Fruit fly (Drosophila melanogaster): ENCODE results near the gene CG8188.

Gene CG8188

DNA sequence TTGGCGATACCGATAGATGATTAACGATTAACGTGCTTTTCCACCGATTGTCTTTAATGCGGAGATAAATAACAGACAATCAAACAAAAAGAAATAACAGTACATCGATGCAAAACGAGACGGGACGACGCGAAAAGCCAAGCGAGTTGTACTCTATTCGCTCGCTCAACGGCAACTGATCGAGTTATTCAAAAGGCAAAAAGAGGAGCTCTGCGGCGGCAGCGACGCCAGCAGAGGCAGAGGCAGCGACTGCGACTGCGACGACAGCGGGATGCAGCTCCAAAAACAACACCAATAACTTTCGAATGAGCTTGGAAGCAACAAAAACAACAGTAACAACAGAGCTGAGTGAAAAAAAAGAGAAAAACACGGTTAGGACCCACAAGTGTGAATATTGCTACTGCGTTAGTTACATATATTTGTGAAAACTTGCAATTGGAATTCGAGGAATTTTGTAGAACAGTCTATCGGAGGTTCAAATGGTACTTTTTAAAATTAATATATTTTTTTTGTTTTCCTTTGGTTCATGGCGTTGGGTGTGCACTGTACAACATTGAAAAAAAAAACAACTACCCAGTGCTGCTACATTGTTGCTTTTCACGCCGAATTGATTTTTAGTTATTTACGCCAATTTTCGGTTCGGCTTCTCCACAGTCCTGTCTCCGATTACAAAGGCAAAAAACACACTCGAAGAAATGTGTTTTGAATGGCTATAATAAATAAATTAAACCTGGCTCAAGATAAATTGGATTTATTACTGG, 19.9 kb downstream of the CG8188 start (continued):
- TF ChIP-seq her (GFP tag; optimal IDR thresholded peaks at IDR 0.05), result no peak
- TF ChIP-seq CG6765 (GFP tag; optimal IDR thresholded peaks at IDR 0.05), result no peak
- TF ChIP-seq CG32772 (GFP tag; IDR thresholded peaks at IDR 0.05), result peak; percentile 90
- TF ChIP-seq Six4 (GFP tag; optimal IDR thresholded peaks at IDR 0.05), result peak; percentile 14
- no peak for TF ChIP-seq Doc3 (GFP tag; IDR thresholded peaks at IDR 0.05; ENCODE audit: partially characterized antibody)
- no peak for TF ChIP-seq cad (GFP tag; optimal IDR thresholded peaks at IDR 0.05)
- peak; percentile 76 for TF ChIP-seq E2f1 (GFP tag; IDR thresholded peaks at IDR 0.05)
- TF ChIP-seq chif (GFP tag; optimal IDR thresholded peaks at IDR 0.05), result peak; percentile 8 to 24
- TF ChIP-seq CG10979 (tag; optimal IDR thresholded peaks at IDR 0.05), result peak; percentile 71
- no peak for TF ChIP-seq CG34376 (GFP tag; optimal IDR thresholded peaks at IDR 0.05)
- TF ChIP-seq Atf3 (GFP tag; optimal IDR thresholded peaks at IDR 0.05), result peak; percentile 3
- TF ChIP-seq Rfx (GFP tag; IDR thresholded peaks at IDR 0.05), result peak; percentile 57
- TF ChIP-seq Max (GFP tag; optimal IDR thresholded peaks at IDR 0.05), result peak; percentile 26
- peak; percentile 69 for TF ChIP-seq otp (GFP tag; IDR thresholded peaks at IDR 0.05)
- TF ChIP-seq h (optimal IDR thresholded peaks at IDR 0.05), result no peak
- no peak for TF ChIP-seq luna (GFP tag; optimal IDR thresholded peaks at IDR 0.05)
- TF ChIP-seq gcm2 (GFP tag; optimal IDR thresholded peaks at IDR 0.05), result no peak
- TF ChIP-seq pzg (GFP tag; optimal IDR thresholded peaks at IDR 0.05), result no peak
- TF ChIP-seq sob (GFP tag; IDR thresholded peaks at IDR 0.05), result peak; percentile 63
- peak in 1 of 2 experiments; percentile 60 for TF ChIP-seq dpn (GFP tag; optimal IDR thresholded peaks at IDR 0.05)
- peak; percentile 64 for TF ChIP-seq unpg (GFP tag; optimal IDR thresholded peaks at IDR 0.05)
- peak; percentile 53 for TF ChIP-seq CoRest (tag; optimal IDR thresholded peaks at IDR 0.05)
- TF ChIP-seq Eip74EF (GFP tag; optimal IDR thresholded peaks at IDR 0.05), result peak in 1 of 2 experiments; percentile 45
- peak; percentile 3 for TF ChIP-seq Dip3 (GFP tag; optimal IDR thresholded peaks at IDR 0.05)
- TF ChIP-seq Atf6 (GFP tag; IDR thresholded peaks at IDR 0.05), result peak; percentile 60; the same call in 1 of the 2 replicates
- no peak for TF ChIP-seq hbn (GFP tag; IDR thresholded peaks at IDR 0.05; ENCODE audit: partially characterized antibody)
- TF ChIP-seq CG6791 (GFP tag; IDR thresholded peaks at IDR 0.05; ENCODE audit: partially characterized antibody), result 0 out of 3 replicates have a peak, but pooled peaks have one; percentile 8
- no peak for TF ChIP-seq fu2 (GFP tag; optimal IDR thresholded peaks at IDR 0.05)
- no peak for TF ChIP-seq CG2116 (GFP tag; optimal IDR thresholded peaks at IDR 0.05)
- peak; percentile 13 for TF ChIP-seq CG12071 (GFP tag; optimal IDR thresholded peaks at IDR 0.05)
- TF ChIP-seq Pdp1 (GFP tag; optimal IDR thresholded peaks at IDR 0.05), result peak; percentile 32 to 70
- TF ChIP-seq CG31388 (GFP tag; optimal IDR thresholded peaks at IDR 0.05), result no peak
- TF ChIP-seq CG10366 (GFP tag; IDR thresholded peaks at IDR 0.05), result peak; percentile 82
- TF ChIP-seq CG12104 (GFP tag; optimal IDR thresholded peaks at IDR 0.05), result peak; percentile 52
- no peak for TF ChIP-seq p53 (GFP tag; optimal IDR thresholded peaks at IDR 0.05)
- TF ChIP-seq Chrac-16 (GFP tag; optimal IDR thresholded peaks at IDR 0.05), result peak; percentile 31
- peak; percentile 60 for TF ChIP-seq CG4820 (GFP tag; optimal IDR thresholded peaks at IDR 0.05)
- TF ChIP-seq CG1024 (GFP tag; IDR thresholded peaks at IDR 0.05), result peak; percentile 77
- no peak for TF ChIP-seq CG16779 (GFP tag; IDR thresholded peaks at IDR 0.05)
- no peak for TF ChIP-seq sna (GFP tag; IDR thresholded peaks at IDR 0.05; ENCODE audit: partially characterized antibody)
- TF ChIP-seq psq (GFP tag; optimal IDR thresholded peaks at IDR 0.05), result peak; percentile 5
- peak; percentile 66 for TF ChIP-seq CG7839 (tag; optimal IDR thresholded peaks at IDR 0.05)
- no peak for TF ChIP-seq CG7786 (GFP tag; optimal IDR thresholded peaks at IDR 0.05)
- no peak for TF ChIP-seq CG18619 (GFP tag; optimal IDR thresholded peaks at IDR 0.05)
- TF ChIP-seq CG17568 (GFP tag; optimal IDR thresholded peaks at IDR 0.05), result peak; percentile 30
- no peak for TF ChIP-seq CG10654 (GFP tag; optimal IDR thresholded peaks at IDR 0.05)
- TF ChIP-seq pho (GFP tag; optimal IDR thresholded peaks at IDR 0.05), result peak; percentile 4
- TF ChIP-seq TFAM (GFP tag; optimal IDR thresholded peaks at IDR 0.05), result no peak
- TF ChIP-seq ro (GFP tag; IDR thresholded peaks at IDR 0.05), result peak; percentile 37; the same call in 1 of the 2 replicates
- peak; percentile 73 for TF ChIP-seq slbo (GFP tag; IDR thresholded peaks at IDR 0.05)
